Worm (Caenorhabditis elegans) whole organism, L3 larva: ENCODE data around the gene sra-8.
A peak's percentile ranks its signal among the peaks of the same experiment; 100 is the strongest.

ENCODE experiments used
- R02D3.7 ChIP-seq: fragments of 150-350 bp; optimal IDR thresholded peaks from 2 replicates; lab custom pipeline; 2014; ENCODE audit warnings: missing biosample characterization, missing genetic modification characterization
- ZK546.5 ChIP-seq: sonication (generic microtip); optimal IDR thresholded peaks from 2 replicates; lab custom pipeline; 2017; ENCODE audit warnings: missing biosample characterization, missing genetic modification characterization
- aly-2 ChIP-seq: fragments of 150-350 bp; optimal IDR thresholded peaks from 2 replicates; lab custom pipeline; 2014; ENCODE audit warnings: missing biosample characterization, missing genetic modification characterization
- ceh-16 ChIP-seq: sonication (generic microtip); optimal IDR thresholded peaks from 2 replicates; lab custom pipeline; 2017; ENCODE audit warnings: missing biosample characterization, missing genetic modification characterization
- ceh-28 ChIP-seq: fragments of 150-350 bp; optimal IDR thresholded peaks from 2 replicates; lab custom pipeline; 2014; ENCODE audit warnings: missing biosample characterization, missing genetic modification reagents, missing genetic modification characterization
- ceh-82 ChIP-seq: fragments of 150-350 bp; optimal IDR thresholded peaks from 2 replicates; lab custom pipeline; 2014; ENCODE audit warnings: missing biosample characterization, missing genetic modification characterization
- ceh-9 ChIP-seq: sonication (generic microtip); optimal IDR thresholded peaks from 2 replicates; lab custom pipeline; 2018; ENCODE audit warnings: missing biosample characterization, missing genetic modification characterization
- daf-12 ChIP-seq: fragments of 150-350 bp; optimal IDR thresholded peaks from 2 replicates; lab custom pipeline; 2014; ENCODE audit warnings: missing biosample characterization, missing genetic modification reagents, missing genetic modification characterization
- egl-27 ChIP-seq: sonication (generic microtip); optimal IDR thresholded peaks from 4 replicates; lab custom pipeline; 2017; ENCODE audit warnings: missing biosample characterization, missing genetic modification reagents, missing genetic modification characterization
- elt-1 ChIP-seq: fragments of 150-350 bp; optimal IDR thresholded peaks from 2 replicates; lab custom pipeline; 2014; ENCODE audit warnings: missing biosample characterization, missing genetic modification characterization
- elt-2 ChIP-seq: sonication (generic microtip); optimal IDR thresholded peaks from 2 replicates; lab custom pipeline; 2016; ENCODE audit warnings: missing genetic modification reagents, mild to moderate bottlenecking, missing genetic modification characterization, missing compliant biosample characterization
- fkh-10 ChIP-seq: sonication (generic microtip); optimal IDR thresholded peaks from 2 replicates; lab custom pipeline; 2017; ENCODE audit warnings: missing biosample characterization, missing genetic modification reagents, missing genetic modification characterization
- fkh-2 ChIP-seq: fragments of 150-350 bp; optimal IDR thresholded peaks from 2 replicates; lab custom pipeline; 2014; ENCODE audit warnings: missing biosample characterization, missing genetic modification reagents, missing genetic modification characterization
- hmg-11 ChIP-seq: sonication (generic microtip); optimal IDR thresholded peaks from 2 replicates; lab custom pipeline; 2016; ENCODE audit warnings: missing genetic modification characterization, missing compliant biosample characterization
- lin-39 ChIP-seq: fragments of 150-350 bp; optimal IDR thresholded peaks from 2 replicates; lab custom pipeline; 2018; ENCODE audit warnings: missing biosample characterization, missing genetic modification reagents, missing genetic modification characterization
- lsy-12 ChIP-seq: sonication (generic microtip); optimal IDR thresholded peaks from 2 replicates; lab custom pipeline; 2016; ENCODE audit warnings: mild to moderate bottlenecking, missing genetic modification characterization, missing compliant biosample characterization
- mml-1 ChIP-seq: fragments of 150-350 bp; sonication (generic microtip); optimal IDR thresholded peaks from 3 replicates; lab custom pipeline; 2014; ENCODE audit warnings: missing biosample characterization, missing genetic modification characterization
- nfya-1 ChIP-seq: sonication (generic microtip); optimal IDR thresholded peaks from 2 replicates; lab custom pipeline; 2017; ENCODE audit warnings: missing genetic modification characterization, mild to moderate bottlenecking, missing compliant biosample characterization, antibody characterized with exemption, moderate library complexity; ENCODE audit not compliant: insufficient read depth
- nhr-23 ChIP-seq: fragments of 150-350 bp; optimal IDR thresholded peaks from 2 replicates; lab custom pipeline; 2014; ENCODE audit warnings: missing biosample characterization, missing genetic modification reagents, missing genetic modification characterization
- nhr-237 ChIP-seq: fragments of 150-350 bp; optimal IDR thresholded peaks from 2 replicates; lab custom pipeline; 2014; ENCODE audit warnings: missing biosample characterization, missing genetic modification characterization
- nhr-25 ChIP-seq: sonication (generic microtip); optimal IDR thresholded peaks from 2 replicates; lab custom pipeline; 2017; ENCODE audit warnings: missing biosample characterization, missing genetic modification characterization
- nhr-28 ChIP-seq: fragments of 150-350 bp; optimal IDR thresholded peaks from 2 replicates; lab custom pipeline; 2014; ENCODE audit warnings: missing biosample characterization, missing genetic modification characterization
- nhr-43 ChIP-seq: sonication (generic microtip); optimal IDR thresholded peaks from 2 replicates; lab custom pipeline; 2016; ENCODE audit warnings: mild to moderate bottlenecking, missing genetic modification characterization, missing compliant biosample characterization; ENCODE audit not compliant: poor library complexity, severe bottlenecking
- nhr-67 ChIP-seq: fragments of 150-350 bp; optimal IDR thresholded peaks from 2 replicates; lab custom pipeline; 2014; ENCODE audit warnings: missing biosample characterization, missing genetic modification characterization
- nhr-76 ChIP-seq: fragments of 150-350 bp; sonication (generic microtip); optimal IDR thresholded peaks from 5 replicates; lab custom pipeline; 2014; ENCODE audit warnings: missing biosample characterization, missing genetic modification characterization
- nhr-77 ChIP-seq: fragments of 150-350 bp; optimal IDR thresholded peaks from 2 replicates; lab custom pipeline; 2014; ENCODE audit warnings: missing biosample characterization, missing genetic modification characterization
- pha-4 ChIP-seq: fragments of 150-350 bp; optimal IDR thresholded peaks from 2 replicates; lab custom pipeline; 2014; ENCODE audit warnings: missing biosample characterization, missing genetic modification reagents, missing genetic modification characterization
- sea-2 ChIP-seq: fragments of 150-350 bp; sonication (generic microtip); optimal IDR thresholded peaks from 4 replicates; lab custom pipeline; 2014; ENCODE audit warnings: missing biosample characterization, missing genetic modification reagents, missing genetic modification characterization
- tbx-2 ChIP-seq: sonication (generic microtip); optimal IDR thresholded peaks from 2 replicates; lab custom pipeline; 2016; ENCODE audit warnings: mild to moderate bottlenecking, missing genetic modification characterization, missing compliant biosample characterization
- unc-39 ChIP-seq: sonication (generic microtip); optimal IDR thresholded peaks from 4 replicates; lab custom pipeline; 2017; ENCODE audit warnings: missing biosample characterization, missing genetic modification characterization
- unc-62 ChIP-seq: fragments of 150-350 bp; sonication (generic microtip); optimal IDR thresholded peaks from 4 replicates; lab custom pipeline; 2014; ENCODE audit warnings: missing biosample characterization, missing genetic modification reagents, missing genetic modification characterization
- zag-1 ChIP-seq: fragments of 150-350 bp; optimal IDR thresholded peaks from 2 replicates; lab custom pipeline; 2014; ENCODE audit warnings: missing biosample characterization, missing genetic modification characterization
- ztf-11 ChIP-seq: fragments of 150-350 bp; optimal IDR thresholded peaks from 2 replicates; lab custom pipeline; 2014; ENCODE audit warnings: missing biosample characterization, missing genetic modification characterization
- ztf-4 ChIP-seq: fragments of 150-350 bp; optimal IDR thresholded peaks from 2 replicates; lab custom pipeline; 2014; ENCODE audit warnings: missing biosample characterization, missing genetic modification characterization

sra-8 gene

ce11 chrII:9558906-9559305 lies 21.4 kb downstream of the sra-8 start:
- TF ChIP-seq ceh-28 (tag; lab: Kevin White, UChicago) (no peak), ceh-9 (tag; lab: Kevin White, UChicago) (no peak), lin-39 (tag; lab: Kevin White, UChicago) (no peak), R02D3.7 (tag; lab: Kevin White, UChicago) (no peak), ceh-82 (tag; lab: Kevin White, UChicago) (no peak), fkh-2 (tag; lab: Kevin White, UChicago) (no peak), egl-27 (tag; lab: Kevin White, UChicago) (no peak)

- TF ChIP-seq fkh-10 (GFP tag; lab: Kevin White, UChicago), result no peak
- TF ChIP-seq mml-1 (tag; lab: Kevin White, UChicago), result no peak
- TF ChIP-seq lsy-12 (tag; lab: Kevin White, UChicago), result no peak
- no peak for TF ChIP-seq hmg-11 (tag; lab: Kevin White, UChicago)
- TF ChIP-seq unc-62, result no peak
- TF ChIP-seq ztf-4 (tag; lab: Kevin White, UChicago), result no peak
- TF ChIP-seq ceh-16 (tag; lab: Kevin White, UChicago), result no peak
- TF ChIP-seq ZK546.5, result no peak
- TF ChIP-seq nfya-1 (tag; lab: Kevin White, UChicago), result no peak
- TF ChIP-seq sea-2 (GFP tag; lab: Kevin White, UChicago), result no peak
- no peak for TF ChIP-seq nhr-237 (tag; lab: Kevin White, UChicago)
- TF ChIP-seq unc-39 (tag; lab: Kevin White, UChicago), result no peak
- no peak for TF ChIP-seq aly-2
- TF ChIP-seq tbx-2 (tag; lab: Kevin White, UChicago), result no peak
- no peak for TF ChIP-seq nhr-67
These were observed 22.4 kb downstream of the sra-8 start, which contains the start of gene F35H8.4 for ce11 chrII:9559929-9560328. TSS of gene F35H8.4 (minus strand) at chrII:9560029.

- TF ChIP-seq nhr-23 (tag; lab: Kevin White, UChicago) (peak; percentile 10), nhr-43 (tag; lab: Kevin White, UChicago) (peak; percentile 9), nhr-25 (peak; percentile 75), ceh-9 (tag; lab: Kevin White, UChicago) (no peak)
These were observed 23.4 kb downstream of the sra-8 start for ce11 chrII:9560895-9561294.

- TF ChIP-seq nhr-43 (tag; lab: Kevin White, UChicago) (peak; percentile 33), nhr-25 (peak; percentile 42), nfya-1 (tag; lab: Kevin White, UChicago) (peak; percentile 24), daf-12 (no peak), nhr-77 (tag; lab: Kevin White, UChicago) (peak; percentile 72), nhr-76 (tag; lab: Kevin White, UChicago) (no peak), elt-1 (tag; lab: Kevin White, UChicago) (no peak), pha-4 (tag; lab: Kevin White, UChicago) (peak; percentile 1), zag-1 (tag; lab: Kevin White, UChicago) (no peak), hmg-11 (tag; lab: Kevin White, UChicago) (peak; percentile 63), ceh-28 (tag; lab: Kevin White, UChicago) (no peak), lin-39 (tag; lab: Kevin White, UChicago) (no peak), ztf-11 (tag; lab: Kevin White, UChicago) (no peak), nhr-67 (no peak), nhr-237 (tag; lab: Kevin White, UChicago) (no peak), elt-2 (tag; lab: Kevin White, UChicago) (peak; percentile 37), nhr-28 (tag; lab: Kevin White, UChicago) (no peak), lsy-12 (tag; lab: Kevin White, UChicago) (peak; percentile 70), tbx-2 (tag; lab: Kevin White, UChicago) (no peak), nhr-23 (tag; lab: Kevin White, UChicago) (peak; percentile 53), mml-1 (tag; lab: Kevin White, UChicago) (no peak), unc-39 (tag; lab: Kevin White, UChicago) (peak; percentile 23), sea-2 (GFP tag; lab: Kevin White, UChicago) (no peak), ztf-4 (tag; lab: Kevin White, UChicago) (no peak), ceh-16 (tag; lab: Kevin White, UChicago) (no peak), unc-62 (no peak), fkh-2 (tag; lab: Kevin White, UChicago) (no peak)
These were observed 28.5 kb downstream of the sra-8 start for ce11 chrII:9566045-9566444.
